Worm (Caenorhabditis elegans): Measurements from ENCODE around the gene Y40H4A.2.

The Y40H4A.2 gene

ce11 chrV:14597681-14598184, 12.5 kb upstream of the Y40H4A.2 start, which contains the start of gene R11H6.2 (continued):
- no peak for TF ChIP-seq nhr-41 (GFP tag; IDR thresholded peaks at IDR 0.05)
- TF ChIP-seq nhr-76 (tag; optimal IDR thresholded peaks at IDR 0.05): no peak
- no peak for TF ChIP-seq nhr-10 (tag; optimal IDR thresholded peaks at IDR 0.05)
- no peak for TF ChIP-seq madf-9 (GFP tag; conservative IDR thresholded peaks at IDR 0.05)
- TF ChIP-seq tra-1 (GFP tag; IDR thresholded peaks at IDR 0.05): no peak
- TF ChIP-seq dmd-6 (GFP tag; IDR thresholded peaks at IDR 0.05): no peak
- no peak for TF ChIP-seq zip-11 (GFP tag; IDR thresholded peaks at IDR 0.05)
- TF ChIP-seq hlh-11 (tag; optimal IDR thresholded peaks at IDR 0.05): peak; percentile 52
- no peak for TF ChIP-seq saeg-2 (GFP tag; IDR thresholded peaks at IDR 0.05)
- TF ChIP-seq daf-16 (GFP tag; optimal IDR thresholded peaks at IDR 0.05): no peak
- no peak for TF ChIP-seq daf-16 (tag; optimal IDR thresholded peaks at IDR 0.05)
- no peak for TF ChIP-seq nhr-25 (tag; optimal IDR thresholded peaks at IDR 0.05; ENCODE audit: borderline replicate concordance, insufficient read depth)
- no peak for TF ChIP-seq T26A8.4 (GFP tag; IDR thresholded peaks at IDR 0.05)

ce11 chrV:14597005-14597680, 11.9 kb upstream of the Y40H4A.2 start, which contains the start of gene pes-9:
pes-9 (minus strand) TSS chrV:14597034.
- no peak for TF ChIP-seq spr-1 (tag; optimal IDR thresholded peaks at IDR 0.05)
- peak; percentile 49 for TF ChIP-seq dve-1 (tag; optimal IDR thresholded peaks at IDR 0.05; ENCODE audit: insufficient read depth)
- TF ChIP-seq mes-2 (tag; optimal IDR thresholded peaks at IDR 0.05; ENCODE audit: poor library complexity, severe bottlenecking): peak; percentile 25
- TF ChIP-seq nhr-48 (tag; optimal IDR thresholded peaks at IDR 0.05): no peak
- peak; percentile 27 for TF ChIP-seq nhr-28 (tag; optimal IDR thresholded peaks at IDR 0.05)
- TF ChIP-seq pqm-1 (tag; optimal IDR thresholded peaks at IDR 0.05): peak; percentile 78
- TF ChIP-seq F49E8.2 (tag; optimal IDR thresholded peaks at IDR 0.05; ENCODE audit: borderline replicate concordance): no peak
- TF ChIP-seq daf-16 (GFP tag; optimal IDR thresholded peaks at IDR 0.05): no peak
- TF ChIP-seq daf-16 (tag; optimal IDR thresholded peaks at IDR 0.05): peak; percentile 76
- TF ChIP-seq hlh-11 (tag; optimal IDR thresholded peaks at IDR 0.05): peak; percentile 57
- TF ChIP-seq nhr-111 (GFP tag; optimal IDR thresholded peaks at IDR 0.05): no peak
- TF ChIP-seq F37D6.2 (tag; optimal IDR thresholded peaks at IDR 0.05): no peak
- no peak for TF ChIP-seq rbr-2 (tag; optimal IDR thresholded peaks at IDR 0.05)
- TF ChIP-seq zfp-2 (tag; optimal IDR thresholded peaks at IDR 0.05): no peak
- peak; percentile 11; the same call in 1 of the 2 replicates for TF ChIP-seq dmd-6 (GFP tag; IDR thresholded peaks at IDR 0.05)
- no peak for TF ChIP-seq lin-29 (GFP tag; IDR thresholded peaks at IDR 0.05)
- no peak for TF ChIP-seq attf-4 (tag; optimal IDR thresholded peaks at IDR 0.05)

- TF ChIP-seq dmd-6 (GFP tag; IDR thresholded peaks at IDR 0.05): peak; percentile 35; the same call in 1 of the 2 replicates
- TF ChIP-seq T26A8.4 (GFP tag; IDR thresholded peaks at IDR 0.05): no peak
- peak; percentile 36 for TF ChIP-seq dve-1 (tag; optimal IDR thresholded peaks at IDR 0.05; ENCODE audit: insufficient read depth)
- no peak for TF ChIP-seq daf-16 (GFP tag; optimal IDR thresholded peaks at IDR 0.05)
- TF ChIP-seq daf-16 (tag; optimal IDR thresholded peaks at IDR 0.05): peak; percentile 66
- TF ChIP-seq hlh-11 (tag; optimal IDR thresholded peaks at IDR 0.05): peak; percentile 34
- TF ChIP-seq pqm-1 (tag; optimal IDR thresholded peaks at IDR 0.05): peak; percentile 5
These were observed 10.7 kb upstream of the Y40H4A.2 start for ce11 chrV:14595984-14596383.

- TF ChIP-seq zfp-3 (GFP tag; conservative IDR thresholded peaks at IDR 0.05) (peak; percentile 39), zip-2 (tag; optimal IDR thresholded peaks at IDR 0.05) (no peak), lin-38 (GFP tag; IDR thresholded peaks at IDR 0.05) (peak; percentile 54), php-3 (GFP tag; IDR thresholded peaks at IDR 0.05) (0 out of 2 replicates have a peak, but pooled peaks have one; percentile 15), T20F7.1 (GFP tag; optimal IDR thresholded peaks at IDR 0.05) (peak; percentile 66), daf-16 (GFP tag; optimal IDR thresholded peaks at IDR 0.05) (no peak), daf-16 (tag; optimal IDR thresholded peaks at IDR 0.05) (peak; percentile 25)
These were observed 9.7 kb upstream of the Y40H4A.2 start for ce11 chrV:14594943-14595342.
